Worm (Caenorhabditis elegans): ENCODE data around the gene gpr-1.

ce11 chrIII:8664897-8665388 lies 36.2 kb downstream of the gpr-1 start, which contains the start of gene F22B7.1:
- no peak for TF ChIP-seq nhr-77 (tag; optimal IDR thresholded peaks at IDR 0.05)
- TF ChIP-seq lsy-2 (tag; optimal IDR thresholded peaks at IDR 0.05) = peak in 1 of 2 experiments; percentile 60
- TF ChIP-seq peb-1 (tag; optimal IDR thresholded peaks at IDR 0.05) = no peak
- TF ChIP-seq nhr-10 (tag; optimal IDR thresholded peaks at IDR 0.05) = no peak
- no peak for TF ChIP-seq dmd-4 (tag; optimal IDR thresholded peaks at IDR 0.05)
- no peak for TF ChIP-seq ceh-82 (tag; optimal IDR thresholded peaks at IDR 0.05)
- TF ChIP-seq egl-27 (tag; optimal IDR thresholded peaks at IDR 0.05) = no peak
- TF ChIP-seq nhr-237 (tag; optimal IDR thresholded peaks at IDR 0.05) = no peak
- TF ChIP-seq aly-2 (tag; optimal IDR thresholded peaks at IDR 0.05) = no peak
- TF ChIP-seq ztf-4 (tag; optimal IDR thresholded peaks at IDR 0.05) = no peak
- no peak for TF ChIP-seq mab-5 (tag; optimal IDR thresholded peaks at IDR 0.05)
